Worm (Caenorhabditis elegans) whole organism, mixed stage, embryonic: Measurements from ENCODE around the gene R13D11.1.

ENCODE experiments used
- M03D4.4 ChIP-seq: sonication (generic microtip); optimal IDR thresholded peaks from 2 replicates; lab custom pipeline; 2017; ENCODE audit warnings: mild to moderate bottlenecking, missing genetic modification characterization, missing compliant biosample characterization
- bed-3 ChIP-seq: fragments of 200-800 bp; sonication (Bioruptor generic); optimal IDR thresholded peaks from 3 replicates; lab custom pipeline; 2018; ENCODE audit warnings: mild to moderate bottlenecking, missing genetic modification characterization, moderate library complexity, missing compliant biosample characterization
- blmp-1 ChIP-seq: fragments of 150-350 bp; optimal IDR thresholded peaks from 2 replicates; lab custom pipeline; 2014; ENCODE audit warnings: missing biosample characterization, missing genetic modification characterization
- ceh-39 ChIP-seq: fragments of 150-350 bp; optimal IDR thresholded peaks from 2 replicates; lab custom pipeline; 2014; ENCODE audit warnings: missing biosample characterization, missing genetic modification characterization
- ceh-43 ChIP-seq: fragments of 200-800 bp; sonication (Bioruptor generic); optimal IDR thresholded peaks from 2 replicates; lab custom pipeline; 2018; ENCODE audit warnings: mild to moderate bottlenecking, missing genetic modification characterization, moderate library complexity, missing compliant biosample characterization
- cnd-1 ChIP-seq: fragments of 200-800 bp; sonication (Bioruptor generic); optimal IDR thresholded peaks from 2 replicates; lab custom pipeline; 2018; ENCODE audit warnings: mild to moderate bottlenecking, missing genetic modification characterization, missing compliant biosample characterization
- drap-1 ChIP-seq: fragments of 200-800 bp; sonication (Bioruptor generic); optimal IDR thresholded peaks from 3 replicates; lab custom pipeline; 2018; ENCODE audit warnings: mild to moderate bottlenecking, missing genetic modification characterization, missing compliant biosample characterization
- elt-1 ChIP-seq: sonication (generic microtip); optimal IDR thresholded peaks from 2 replicates; lab custom pipeline; 2017; ENCODE audit warnings: missing genetic modification characterization, mild to moderate bottlenecking, missing compliant biosample characterization, antibody characterized with exemption, moderate library complexity, borderline replicate concordance; ENCODE audit not compliant: insufficient read depth
- elt-3 ChIP-seq: fragments of 150-350 bp; optimal IDR thresholded peaks from 2 replicates; lab custom pipeline; 2014; ENCODE audit warnings: missing biosample characterization, missing genetic modification characterization
- ham-2 ChIP-seq: fragments of 200-800 bp; sonication (Bioruptor generic); optimal IDR thresholded peaks from 2 replicates; lab custom pipeline; 2018; ENCODE audit warnings: mild to moderate bottlenecking, missing genetic modification characterization, missing compliant biosample characterization
- hlh-1 ChIP-seq: fragments of 150-350 bp; optimal IDR thresholded peaks from 2 replicates; lab custom pipeline; 2014; ENCODE audit warnings: missing biosample characterization, missing genetic modification reagents, missing genetic modification characterization
- lin-13 ChIP-seq: fragments of 150-350 bp; optimal IDR thresholded peaks from 2 replicates; lab custom pipeline; 2014; ENCODE audit warnings: missing biosample characterization, missing genetic modification characterization
- lin-32 ChIP-seq: fragments of 200-800 bp; sonication (Bioruptor generic); optimal IDR thresholded peaks from 2 replicates; lab custom pipeline; 2018; ENCODE audit warnings: mild to moderate bottlenecking, missing genetic modification characterization, missing compliant biosample characterization
- lsy-2 ChIP-seq: fragments of 150-350 bp; optimal IDR thresholded peaks from 2 replicates; lab custom pipeline; 2014; ENCODE audit warnings: missing biosample characterization, missing genetic modification characterization
- mab-5 ChIP-seq: fragments of 150-350 bp; optimal IDR thresholded peaks from 2 replicates; lab custom pipeline; 2014; ENCODE audit warnings: missing biosample characterization, missing genetic modification characterization
- mep-1 ChIP-seq: fragments of 150-350 bp; optimal IDR thresholded peaks from 2 replicates; lab custom pipeline; 2017; ENCODE audit warnings: missing biosample characterization, missing genetic modification reagents, missing genetic modification characterization, inconsistent platforms
- mls-2 ChIP-seq: sonication (generic microtip); optimal IDR thresholded peaks from 2 replicates; lab custom pipeline; 2016; ENCODE audit warnings: mild to moderate bottlenecking, missing genetic modification characterization, moderate library complexity, missing compliant biosample characterization
- nhr-2 ChIP-seq: fragments of 150-350 bp; optimal IDR thresholded peaks from 2 replicates; lab custom pipeline; 2014; ENCODE audit warnings: missing biosample characterization, missing genetic modification characterization
- nhr-237 ChIP-seq: fragments of 150-350 bp; optimal IDR thresholded peaks from 2 replicates; lab custom pipeline; 2014; ENCODE audit warnings: missing biosample characterization, missing genetic modification characterization
- nhr-28 ChIP-seq: fragments of 150-350 bp; optimal IDR thresholded peaks from 2 replicates; lab custom pipeline; 2014; ENCODE audit warnings: missing biosample characterization, missing genetic modification characterization
- nhr-76 ChIP-seq: sonication (generic microtip); optimal IDR thresholded peaks from 2 replicates; lab custom pipeline; 2017; ENCODE audit warnings: missing biosample characterization, missing genetic modification characterization
- pha-4 ChIP-seq: fragments of 150-350 bp; optimal IDR thresholded peaks from 2 replicates; lab custom pipeline; 2018; ENCODE audit warnings: missing biosample characterization, missing genetic modification reagents, missing genetic modification characterization
- sem-2 ChIP-seq: fragments of 200-800 bp; sonication (Bioruptor generic); optimal IDR thresholded peaks from 2 replicates; lab custom pipeline; 2018; ENCODE audit warnings: mild to moderate bottlenecking, missing genetic modification characterization, missing compliant biosample characterization
- snpc-4 ChIP-seq: fragments of 150-350 bp; optimal IDR thresholded peaks from 2 replicates; lab custom pipeline; 2014; ENCODE audit warnings: missing biosample characterization, missing genetic modification characterization
- sptf-1 ChIP-seq: sonication (generic microtip); optimal IDR thresholded peaks from 2 replicates; lab custom pipeline; 2017; ENCODE audit warnings: mild to moderate bottlenecking, missing genetic modification characterization, moderate library complexity, missing compliant biosample characterization
- tbx-8 ChIP-seq: fragments of 200-800 bp; sonication (Bioruptor generic); optimal IDR thresholded peaks from 2 replicates; lab custom pipeline; 2018; ENCODE audit warnings: mild to moderate bottlenecking, missing genetic modification characterization, moderate library complexity, missing compliant biosample characterization
- unc-120 ChIP-seq: sonication (generic microtip); optimal IDR thresholded peaks from 2 replicates; lab custom pipeline; 2017; ENCODE audit warnings: missing genetic modification characterization, missing compliant biosample characterization; ENCODE audit not compliant: poor library complexity, severe bottlenecking
- unc-62 ChIP-seq: fragments of 150-350 bp; optimal IDR thresholded peaks from 2 replicates; lab custom pipeline; 2014; ENCODE audit warnings: missing biosample characterization, missing genetic modification reagents, missing genetic modification characterization
- zip-8 ChIP-seq: fragments of 150-350 bp; optimal IDR thresholded peaks from 2 replicates; lab custom pipeline; 2014; ENCODE audit warnings: missing biosample characterization, missing genetic modification characterization
- ztf-11 ChIP-seq: fragments of 150-350 bp; optimal IDR thresholded peaks from 2 replicates; lab custom pipeline; 2014; ENCODE audit warnings: missing biosample characterization, missing genetic modification characterization

The R13D11.1 gene

DNA sequence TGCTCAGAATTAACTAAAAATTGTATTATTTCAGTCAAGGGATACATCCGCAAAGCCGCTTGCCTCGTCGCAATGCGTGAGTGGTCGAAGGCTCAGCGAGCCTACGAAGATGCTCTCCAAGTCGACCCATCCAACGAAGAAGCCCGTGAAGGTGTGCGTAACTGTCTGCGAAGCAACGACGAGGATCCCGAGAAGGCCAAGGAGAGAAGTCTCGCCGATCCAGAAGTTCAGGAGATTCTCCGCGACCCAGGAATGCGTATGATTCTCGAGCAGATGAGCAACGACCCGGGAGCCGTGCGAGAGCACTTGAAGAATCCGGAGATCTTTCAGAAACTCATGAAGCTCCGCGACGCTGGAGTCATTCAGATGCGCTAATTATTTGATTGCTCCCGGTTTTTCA, 42.9 kb upstream of the R13D11.1 start:
- TF ChIP-seq nhr-2 (tag; lab: Kevin White, UChicago), result no peak
- TF ChIP-seq M03D4.4 (tag; lab: Kevin White, UChicago), result no peak
- TF ChIP-seq hlh-1 (tag; lab: Kevin White, UChicago), result no peak
- TF ChIP-seq ztf-11 (tag; lab: Kevin White, UChicago), result no peak
- TF ChIP-seq sptf-1 (tag; lab: Kevin White, UChicago), result no peak
- TF ChIP-seq mep-1 (tag; lab: Kevin White, UChicago), result no peak
- no peak for TF ChIP-seq nhr-76 (tag; lab: Kevin White, UChicago)

DNA sequence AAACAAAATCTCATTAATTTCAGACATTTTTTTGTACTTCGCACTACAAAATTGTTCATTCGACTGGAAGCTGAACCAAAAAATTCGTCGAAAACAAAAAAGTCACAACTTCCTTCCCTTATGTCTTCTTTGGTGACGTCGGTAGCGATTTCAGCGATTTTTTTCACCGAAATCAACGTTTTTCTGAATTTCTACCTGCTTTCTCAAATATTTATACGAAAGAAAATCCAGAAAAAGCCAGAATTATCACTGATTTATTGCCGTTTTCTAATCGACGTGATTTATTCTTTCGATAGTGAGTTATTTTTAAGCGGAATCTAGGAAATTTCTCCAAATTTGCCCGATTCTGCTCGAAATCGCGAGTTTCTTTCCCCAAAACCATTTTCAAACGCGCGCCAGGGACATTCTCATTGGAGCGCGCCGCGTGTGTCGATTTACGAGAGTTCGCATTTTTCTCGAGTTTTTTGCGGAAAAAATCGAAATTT, 42.4 kb upstream of the R13D11.1 start, which contains the start of gene srbc-58:
Gene srbc-58, plus strand, starts transcription at position 121 of the 485 bp plus-strand sequence.
- TF ChIP-seq mep-1 (tag; lab: Kevin White, UChicago) (peak; percentile 16), unc-120 (tag; lab: Kevin White, UChicago) (no peak)

DNA sequence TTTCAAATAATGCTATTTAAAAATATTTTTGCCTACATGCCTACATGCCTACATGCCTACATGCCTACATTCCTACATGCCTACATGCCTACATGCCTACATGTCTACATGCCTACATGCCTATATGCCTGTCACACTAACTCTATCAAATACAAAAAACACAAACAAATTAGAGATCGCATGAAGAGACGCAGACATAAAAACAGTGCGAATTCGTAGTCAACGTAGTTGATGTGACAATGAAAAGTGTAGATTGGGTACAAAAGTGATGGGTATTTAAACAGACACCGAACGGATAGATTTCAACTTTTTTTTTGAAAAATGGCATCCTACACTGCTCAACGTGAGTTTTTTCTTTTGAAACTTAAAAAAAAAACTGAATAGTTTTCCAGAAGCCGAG, 40.0 kb upstream of the R13D11.1 start, which contains the start of gene R09E12.9:
Gene R09E12.9, plus strand, starts transcription at position 316 of the 400 bp plus-strand sequence.
- no peak for TF ChIP-seq unc-62 (GFP tag; lab: Kevin White, UChicago)
- peak; percentile 83 for TF ChIP-seq nhr-28 (tag; lab: Kevin White, UChicago)

DNA sequence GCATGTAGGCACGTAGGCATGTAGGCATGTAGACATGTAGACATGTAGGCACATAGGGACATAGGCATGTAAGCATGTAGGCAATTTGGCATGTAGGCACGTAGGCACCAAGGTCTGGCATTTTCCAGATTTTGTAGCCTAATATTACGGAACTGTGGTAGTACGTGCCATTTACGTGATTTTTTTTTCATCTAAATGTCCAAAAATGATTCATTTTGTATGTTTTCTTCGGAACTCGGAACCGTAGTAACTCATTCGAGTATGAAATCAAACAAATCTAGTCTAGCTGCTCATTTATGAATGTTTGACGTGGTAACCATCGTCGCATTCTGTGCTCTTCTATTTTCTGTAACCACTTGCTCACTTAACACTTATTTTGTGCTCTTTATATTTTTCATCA, 38.9 kb upstream of the R13D11.1 start, which contains the start of gene srbc-59:
Gene srbc-59, plus strand, starts transcription at position 301 of the 400 bp plus-strand sequence.
- no peak for TF ChIP-seq bed-3 (GFP tag; lab: Kevin White, UChicago)
- no peak for TF ChIP-seq cnd-1 (tag; lab: Kevin White, UChicago)
- no peak for TF ChIP-seq ceh-39 (tag; lab: Kevin White, UChicago)
- TF ChIP-seq nhr-76 (tag; lab: Kevin White, UChicago), result no peak
- no peak for TF ChIP-seq M03D4.4 (tag; lab: Kevin White, UChicago)
- TF ChIP-seq drap-1 (GFP tag; lab: Kevin White, UChicago), result no peak
- TF ChIP-seq nhr-237 (tag; lab: Kevin White, UChicago), result no peak
- no peak for TF ChIP-seq unc-62 (GFP tag; lab: Kevin White, UChicago)
- no peak for TF ChIP-seq lsy-2
- TF ChIP-seq snpc-4 (tag; lab: Kevin White, UChicago), result no peak
- TF ChIP-seq mls-2 (tag; lab: Kevin White, UChicago), result no peak
- TF ChIP-seq, all 35 proteins: peak for 0

DNA sequence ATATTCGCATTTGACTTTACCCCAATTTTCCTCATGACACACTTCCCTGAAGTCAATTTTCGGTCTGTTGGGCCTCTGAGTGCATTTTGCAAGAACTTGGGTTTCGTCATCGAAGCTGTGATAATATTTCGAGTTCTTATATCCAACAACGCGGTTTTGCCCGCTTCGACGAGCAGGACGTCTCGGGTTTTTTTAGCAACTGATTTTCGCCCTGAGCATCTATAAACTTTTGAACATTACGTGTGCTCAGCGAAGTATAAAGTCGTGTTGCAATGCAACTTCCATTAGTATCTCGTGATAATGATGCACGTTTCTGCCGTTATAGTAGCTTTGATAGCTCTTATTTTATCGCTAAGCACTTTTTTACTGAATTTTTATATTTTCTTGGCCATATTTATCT, 37.3 kb upstream of the R13D11.1 start, which contains the start of gene srbc-60:
Gene srbc-60, plus strand, starts transcription at position 301 of the 400 bp plus-strand sequence.
- TF ChIP-seq ceh-43 (GFP tag; lab: Kevin White, UChicago) (no peak), drap-1 (GFP tag; lab: Kevin White, UChicago) (no peak), M03D4.4 (tag; lab: Kevin White, UChicago) (no peak), mab-5 (tag; lab: Kevin White, UChicago) (no peak), lsy-2 (no peak), unc-62 (GFP tag; lab: Kevin White, UChicago) (no peak), cnd-1 (tag; lab: Kevin White, UChicago) (no peak), lin-13 (tag; lab: Kevin White, UChicago) (no peak), tbx-8 (GFP tag; lab: Kevin White, UChicago) (no peak), elt-1 (tag; lab: Kevin White, UChicago) (no peak), bed-3 (GFP tag; lab: Kevin White, UChicago) (no peak), ham-2 (GFP tag; lab: Kevin White, UChicago) (no peak), zip-8 (tag; lab: Kevin White, UChicago) (no peak), sem-2 (GFP tag; lab: Kevin White, UChicago) (no peak), pha-4 (no peak), elt-3 (tag; lab: Kevin White, UChicago) (no peak)

DNA sequence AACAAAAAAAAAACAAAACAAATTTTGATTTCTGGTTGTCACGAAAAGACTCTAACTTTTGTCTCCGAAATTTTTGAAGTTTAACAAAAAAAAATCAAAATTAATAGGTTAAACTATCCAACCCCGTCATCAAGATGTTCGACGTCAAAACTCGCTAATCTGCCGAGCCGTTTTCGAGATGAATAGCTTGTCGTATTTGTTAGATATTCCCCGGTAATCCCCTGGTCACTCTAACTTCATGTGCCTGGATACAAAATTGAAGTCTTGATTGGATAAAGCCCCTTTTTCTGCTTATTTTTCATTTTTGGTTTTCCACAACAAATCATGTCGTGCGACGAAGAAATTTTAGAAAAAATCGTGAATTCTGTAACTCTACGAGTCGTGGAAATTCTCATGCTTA, 34.9 kb upstream of the R13D11.1 start, which contains the start of gene srab-16:
Gene srab-16, plus strand, starts transcription at position 301 of the 400 bp plus-strand sequence.
- TF ChIP-seq mab-5 (tag; lab: Kevin White, UChicago) (no peak), blmp-1 (tag; lab: Kevin White, UChicago) (no peak), sem-2 (GFP tag; lab: Kevin White, UChicago) (no peak), unc-120 (tag; lab: Kevin White, UChicago) (no peak), mep-1 (tag; lab: Kevin White, UChicago) (no peak), lsy-2 (no peak), ham-2 (GFP tag; lab: Kevin White, UChicago) (no peak), ceh-43 (GFP tag; lab: Kevin White, UChicago) (no peak), hlh-1 (tag; lab: Kevin White, UChicago) (no peak), lin-32 (no peak), M03D4.4 (tag; lab: Kevin White, UChicago) (no peak)
